Worm (Caenorhabditis elegans): ENCODE results near the gene alg-1.

DNA sequence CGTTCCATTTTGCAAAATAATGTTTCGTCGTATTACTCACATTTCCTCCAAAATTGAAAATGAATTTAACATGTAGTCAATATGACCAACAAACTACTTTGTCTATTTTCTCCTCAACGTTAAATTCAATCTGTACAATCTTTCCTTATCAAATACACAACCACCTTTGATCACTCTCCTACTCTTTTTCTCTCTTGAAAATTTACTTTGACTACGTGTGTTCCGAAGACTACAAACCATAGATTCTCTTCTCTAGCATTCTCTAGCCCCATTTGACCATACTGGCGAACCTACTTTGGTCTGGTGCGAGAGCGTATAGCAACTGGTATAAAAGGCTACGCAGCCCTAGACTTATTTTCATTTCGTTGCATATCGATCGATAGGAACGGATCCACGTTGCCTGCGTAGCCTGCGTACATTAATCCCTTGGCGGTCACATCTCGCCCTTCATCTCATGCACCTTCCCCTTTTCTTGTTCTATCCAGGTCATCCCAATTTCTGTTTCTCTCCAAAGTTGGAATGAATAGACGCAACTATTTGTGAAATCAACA lies 51.4 kb downstream of the alg-1 start:
- no peak for TF ChIP-seq mdl-1 (tag; optimal IDR thresholded peaks at IDR 0.05)
- TF ChIP-seq unc-62 (GFP tag; optimal IDR thresholded peaks at IDR 0.05): no peak
- no peak for TF ChIP-seq lin-39 (tag; optimal IDR thresholded peaks at IDR 0.05)
- no peak for TF ChIP-seq unc-39 (tag; optimal IDR thresholded peaks at IDR 0.05)
- TF ChIP-seq fos-1 (tag; optimal IDR thresholded peaks at IDR 0.05): peak; percentile 55

Measured in whole organism, L2 larva.